Worm (Caenorhabditis elegans): Measurements from ENCODE around the gene bath-37.

- TF ChIP-seq elt-4 (tag; optimal IDR thresholded peaks at IDR 0.05) (no peak), odd-2 (tag; optimal IDR thresholded peaks at IDR 0.05) (no peak), npax-4 (tag; optimal IDR thresholded peaks at IDR 0.05) (no peak), hlh-13 (GFP tag; optimal IDR thresholded peaks at IDR 0.05) (no peak), ets-4 (tag; optimal IDR thresholded peaks at IDR 0.05) (no peak), ceh-30 (tag; optimal IDR thresholded peaks at IDR 0.05) (no peak), fkh-10 (GFP tag; optimal IDR thresholded peaks at IDR 0.05) (no peak), F13H6.1 (tag; optimal IDR thresholded peaks at IDR 0.05) (no peak), syd-9 (tag; optimal IDR thresholded peaks at IDR 0.05) (no peak), unc-86 (tag; optimal IDR thresholded peaks at IDR 0.05) (no peak), che-1 (tag; optimal IDR thresholded peaks at IDR 0.05) (no peak), fkh-6 (tag; optimal IDR thresholded peaks at IDR 0.05) (no peak)
These were observed 12.1 kb upstream of the bath-37 start, which contains the start of gene K08E4.2 for ce11 chrIV:12056603-12057002.
